Fruit fly (Drosophila melanogaster): Measurements from ENCODE around the gene CG10587.

DNA sequence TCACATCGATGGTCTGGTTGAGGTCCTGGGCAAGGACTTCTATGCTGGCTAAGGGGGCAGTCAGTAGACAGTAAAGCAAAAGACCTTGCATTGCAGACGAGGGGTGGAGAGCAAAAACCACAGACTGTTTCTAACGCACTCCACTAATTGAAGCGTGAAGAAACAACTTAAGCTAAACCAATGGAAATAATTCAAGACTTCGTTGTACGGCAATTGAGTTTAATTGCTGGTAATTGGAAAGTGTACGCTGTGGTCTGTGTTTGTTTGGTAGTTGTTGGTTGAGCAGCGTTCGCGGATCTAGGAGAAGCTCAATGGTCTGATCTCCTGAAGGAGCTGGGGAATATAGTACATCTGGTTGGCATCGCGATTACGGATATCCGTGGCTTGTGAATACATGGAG lies at the start of gene CG10587:
- no peak for TF ChIP-seq bab1 (GFP tag; optimal IDR thresholded peaks at IDR 0.05)
- TF ChIP-seq CG1620 (GFP tag; optimal IDR thresholded peaks at IDR 0.05): no peak
- no peak for TF ChIP-seq Crg-1 (GFP tag; optimal IDR thresholded peaks at IDR 0.05)
- no peak for TF ChIP-seq Clk (GFP tag; optimal IDR thresholded peaks at IDR 0.05)
